Worm (Caenorhabditis elegans) whole organism, midembryonic: ENCODE results near the gene arf-5.

ENCODE experiments used
- T22C8.4 ChIP-seq: fragments of 200-800 bp; sonication (Bioruptor generic); IDR thresholded peaks from 2 replicates; pipeline ENCODE4 v1.3.6; 2022; ENCODE audit warnings: missing genetic modification characterization, missing compliant biosample characterization
- cog-1 ChIP-seq: sonication (generic microtip); optimal IDR thresholded peaks from 2 replicates; lab custom pipeline; 2016; ENCODE audit warnings: missing genetic modification characterization, missing compliant biosample characterization
- flt-1 ChIP-seq: fragments of 200-800 bp; sonication (Bioruptor generic); IDR thresholded peaks from 2 replicates; pipeline ENCODE4 v1.3.6; 2022; ENCODE audit warnings: missing genetic modification characterization, missing compliant biosample characterization
- med-1 ChIP-seq: sonication (generic microtip); optimal IDR thresholded peaks from 2 replicates; lab custom pipeline; 2017; ENCODE audit warnings: missing genetic modification characterization, mild to moderate bottlenecking, missing compliant biosample characterization, antibody characterized with exemption, missing genetic modification reagents; ENCODE audit not compliant: insufficient read depth
- ref-1 ChIP-seq: fragments of 200-800 bp; sonication (Bioruptor generic); conservative IDR thresholded peaks from 2 replicates; pipeline ENCODE4 v1.3.6; 2022; ENCODE audit warnings: missing genetic modification reagents, missing genetic modification characterization, missing compliant biosample characterization
- tab-1 ChIP-seq: fragments of 200-800 bp; sonication (Bioruptor generic); IDR thresholded peaks from 2 replicates; pipeline ENCODE4 v1.3.6; 2022; ENCODE audit warnings: missing genetic modification characterization, missing compliant biosample characterization
- ztf-23 ChIP-seq: fragments of 200-800 bp; sonication (Bioruptor generic); IDR thresholded peaks from 2 replicates; pipeline ENCODE4 v1.3.6; 2022; ENCODE audit warnings: missing genetic modification reagents, missing genetic modification characterization, missing compliant biosample characterization
- ztf-29 ChIP-seq: fragments of 200-800 bp; sonication (Bioruptor generic); IDR thresholded peaks from 2 replicates; pipeline ENCODE4 v1.3.6; 2022; ENCODE audit warnings: missing genetic modification reagents, missing genetic modification characterization, missing compliant biosample characterization

DNA sequence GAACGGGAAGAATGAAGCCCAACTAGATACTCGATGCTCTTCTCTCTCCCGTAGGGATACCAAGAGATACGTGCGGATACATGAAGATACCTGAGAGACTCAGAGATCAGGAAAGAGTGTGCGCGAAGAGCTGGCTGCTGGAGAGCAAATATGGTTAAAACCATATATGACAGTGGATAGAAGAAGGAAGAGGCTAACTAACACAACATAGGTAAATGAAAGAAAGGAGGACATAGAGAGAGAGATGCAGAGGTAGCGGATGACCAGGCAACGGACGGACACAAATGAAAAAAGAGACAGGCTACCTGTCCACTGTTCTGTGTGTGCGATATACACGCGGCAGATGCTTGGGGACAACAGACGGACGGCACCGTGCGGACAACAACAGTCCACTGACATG lies 25.8 kb downstream of the arf-5 start:
- TF ChIP-seq cog-1 (tag; lab: Kevin White, UChicago): no peak
- TF ChIP-seq ref-1 (GFP tag; lab: Robert Waterston, UW): no peak
- TF ChIP-seq tab-1 (GFP tag; lab: Robert Waterston, UW): no peak
- TF ChIP-seq T22C8.4 (GFP tag; lab: Robert Waterston, UW): no peak
- TF ChIP-seq flt-1 (GFP tag; lab: Robert Waterston, UW): peak; percentile 42; the same call in 1 of the 2 replicates
- no peak for TF ChIP-seq ztf-29 (GFP tag; lab: Robert Waterston, UW)
- no peak for TF ChIP-seq ztf-23 (GFP tag; lab: Robert Waterston, UW)
- TF ChIP-seq med-1 (GFP tag; lab: Kevin White, UChicago): no peak
